Fruit fly (Drosophila melanogaster) whole organism, pupa: ENCODE data around the gene CG3823.

ENCODE experiments used
- CG13204 ChIP-seq: fragments of 200-800 bp; sonication (Bioruptor generic); optimal IDR thresholded peaks from 2 replicates; lab custom pipeline; 2018; ENCODE audit warnings: missing biosample characterization, mild to moderate bottlenecking, missing genetic modification characterization, moderate library complexity
- CG14655 ChIP-seq: fragments of 200-800 bp; sonication (Bioruptor generic); optimal IDR thresholded peaks from 3 replicates; lab custom pipeline; 2017; ENCODE audit warnings: mild to moderate bottlenecking, missing biosample characterization, missing genetic modification reagents, missing genetic modification characterization
- CG17806 ChIP-seq: fragments of 200-800 bp; sonication (Bioruptor generic); optimal IDR thresholded peaks from 2 replicates; lab custom pipeline; 2018; ENCODE audit warnings: missing biosample characterization, mild to moderate bottlenecking, missing genetic modification characterization, moderate library complexity
- CG34367 ChIP-seq: fragments of 200-800 bp; sonication (Bioruptor generic); optimal IDR thresholded peaks from 2 replicates; lab custom pipeline; 2018; ENCODE audit warnings: missing biosample characterization, mild to moderate bottlenecking, missing genetic modification characterization
- CG8301 ChIP-seq: fragments of 200-800 bp; sonication (Bioruptor generic); optimal IDR thresholded peaks from 2 replicates; lab custom pipeline; 2018; ENCODE audit warnings: missing biosample characterization, mild to moderate bottlenecking, missing genetic modification characterization
- CG9948 ChIP-seq: fragments of 200-800 bp; sonication (Bioruptor generic); optimal IDR thresholded peaks from 2 replicates; lab custom pipeline; 2018; ENCODE audit warnings: missing biosample characterization, mild to moderate bottlenecking, missing genetic modification characterization, moderate library complexity
- EcR ChIP-seq: fragments of 200-800 bp; sonication (Bioruptor generic); optimal IDR thresholded peaks from 3 replicates; lab custom pipeline; 2019; ENCODE audit warnings: missing biosample characterization, missing genetic modification characterization, mild to moderate bottlenecking, moderate library complexity, missing genetic modification reagents
- Pif1A ChIP-seq: fragments of 200-800 bp; sonication (Bioruptor generic); optimal IDR thresholded peaks from 3 replicates; lab custom pipeline; 2016; ENCODE audit warnings: missing biosample characterization, missing genetic modification characterization
- Pif1B ChIP-seq: fragments of 200-800 bp; sonication (Bioruptor generic); optimal IDR thresholded peaks from 3 replicates; lab custom pipeline; 2016; ENCODE audit warnings: missing biosample characterization, missing genetic modification characterization
- gl ChIP-seq: fragments of 200-800 bp; sonication (Bioruptor generic); optimal IDR thresholded peaks from 2 replicates; lab custom pipeline; 2018; ENCODE audit warnings: missing biosample characterization, mild to moderate bottlenecking, missing genetic modification characterization

DNA sequence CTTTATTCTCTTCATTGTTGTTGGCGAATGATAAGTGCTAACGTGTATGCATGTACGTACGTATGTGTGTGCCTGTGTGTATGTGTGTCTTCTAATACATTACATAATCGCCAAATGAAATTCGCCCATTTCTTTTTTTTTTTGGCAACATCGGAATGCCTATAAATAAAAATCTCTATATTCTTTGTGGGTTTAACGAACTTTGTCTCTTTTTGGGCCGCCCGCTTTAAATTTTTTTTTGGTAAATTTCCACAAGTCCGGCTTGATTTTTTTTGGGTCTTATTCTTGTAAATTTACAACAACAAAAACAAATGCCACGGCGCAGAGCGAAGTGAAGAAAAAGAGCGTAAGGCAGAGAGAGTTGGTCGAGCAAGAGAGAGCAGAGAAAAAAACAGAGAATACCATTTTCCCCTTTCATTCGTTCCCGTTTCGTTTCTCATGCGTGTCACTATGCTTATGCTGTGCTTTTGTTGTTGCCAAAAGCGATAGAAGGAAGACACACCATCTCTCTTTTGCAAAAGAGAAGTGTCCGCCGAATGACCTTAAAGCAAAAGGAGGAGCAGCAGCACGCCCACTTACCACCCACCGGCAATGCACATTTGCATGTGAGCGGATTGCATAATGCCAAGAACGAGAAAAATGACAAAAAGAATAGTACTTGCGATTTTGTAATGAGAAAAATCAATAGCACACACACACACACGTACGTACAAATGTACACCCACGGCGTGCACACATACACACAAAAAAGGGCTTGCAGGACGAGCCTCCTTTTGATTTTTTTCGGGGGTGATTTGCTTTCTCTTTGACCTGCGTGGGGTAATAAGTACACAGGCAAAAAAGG is 49.2 kb downstream of the CG3823 start:
- TF ChIP-seq CG14655 (GFP tag; lab: Kevin White, UChicago) = no peak
- TF ChIP-seq CG34367 (tag; lab: Kevin White, UChicago) = no peak
- no peak for TF ChIP-seq Pif1B (GFP tag; lab: Kevin White, UChicago)
- TF ChIP-seq CG17806 = no peak
- TF ChIP-seq CG8301 = no peak
- TF ChIP-seq EcR (GFP tag; lab: Kevin White, UChicago) = peak; percentile 38
- no peak for TF ChIP-seq CG9948 (tag; lab: Kevin White, UChicago)
- no peak for TF ChIP-seq Pif1A (GFP tag; lab: Kevin White, UChicago)
- no peak for TF ChIP-seq gl
- no peak for TF ChIP-seq CG13204 (GFP tag; lab: Kevin White, UChicago)
